Fruit fly (Drosophila melanogaster) whole organism, embryonic: ENCODE data around the gene CG14252.

ENCODE experiments used
- Abd-B ChIP-seq: fragments of 200-800 bp; sonication (Bioruptor generic); optimal IDR thresholded peaks from 2 replicates; lab custom pipeline; 2018; ENCODE audit warnings: missing biosample characterization, mild to moderate bottlenecking, missing genetic modification characterization, moderate library complexity
- Aef1 ChIP-seq: fragments of 200-800 bp; sonication (Bioruptor generic); IDR thresholded peaks from 3 replicates; pipeline ENCODE4 v1.3.6; 2022; ENCODE audit warnings: missing biosample characterization, missing genetic modification characterization
- Atf6 ChIP-seq: fragments of 200-800 bp; sonication (Bioruptor generic); IDR thresholded peaks from 2 replicates; pipeline ENCODE4 v1.3.6; 2022; ENCODE audit warnings: missing biosample characterization, missing genetic modification characterization
- CG12155 ChIP-seq: fragments of 200-800 bp; sonication (Bioruptor generic); optimal IDR thresholded peaks from 3 replicates; lab custom pipeline; 2016; ENCODE audit warnings: missing biosample characterization, missing genetic modification characterization
- CG17328 ChIP-seq: fragments of 200-800 bp; sonication (Bioruptor generic); IDR thresholded peaks from 2 replicates; pipeline ENCODE4 v1.3.6; 2022; ENCODE audit warnings: missing biosample characterization, missing genetic modification characterization
- CG1832 ChIP-seq: fragments of 200-800 bp; sonication (Bioruptor generic); optimal IDR thresholded peaks from 2 replicates; lab custom pipeline; 2017; ENCODE audit warnings: missing biosample characterization, mild to moderate bottlenecking, missing genetic modification characterization, inconsistent platforms
- CG2116 ChIP-seq: fragments of 200-800 bp; sonication (Bioruptor generic); optimal IDR thresholded peaks from 3 replicates; lab custom pipeline; 2018; ENCODE audit warnings: missing biosample characterization, mild to moderate bottlenecking, missing genetic modification characterization
- CG2129 ChIP-seq: fragments of 200-800 bp; sonication (Bioruptor generic); IDR thresholded peaks from 2 replicates; pipeline ENCODE4 v1.3.6; 2022; ENCODE audit warnings: missing biosample characterization, missing genetic modification characterization; ENCODE audit not compliant: partially characterized antibody
- CG2678 ChIP-seq: fragments of 200-800 bp; sonication (Bioruptor generic); optimal IDR thresholded peaks from 3 replicates; lab custom pipeline; 2019; ENCODE audit warnings: missing biosample characterization, mild to moderate bottlenecking, missing genetic modification characterization, moderate library complexity
- CG30020 ChIP-seq: fragments of 200-800 bp; optimal IDR thresholded peaks from 2 replicates; lab custom pipeline; 2019; ENCODE audit warnings: missing biosample characterization, mild to moderate bottlenecking, missing genetic modification characterization, moderate library complexity
- CG33557 ChIP-seq: fragments of 200-800 bp; sonication (Bioruptor generic); optimal IDR thresholded peaks from 2 replicates; lab custom pipeline; 2019; ENCODE audit warnings: missing biosample characterization, mild to moderate bottlenecking, missing genetic modification characterization, moderate library complexity
- CG34376 ChIP-seq: fragments of 200-800 bp; sonication (Bioruptor generic); optimal IDR thresholded peaks from 2 replicates; lab custom pipeline; 2018; ENCODE audit warnings: missing biosample characterization, mild to moderate bottlenecking, missing genetic modification characterization
- CG6254 ChIP-seq: fragments of 200-800 bp; sonication (Bioruptor generic); optimal IDR thresholded peaks from 3 replicates; lab custom pipeline; 2017; ENCODE audit warnings: mild to moderate bottlenecking, missing biosample characterization, missing genetic modification reagents, missing genetic modification characterization
- CG6791 ChIP-seq: fragments of 200-800 bp; sonication (Bioruptor generic); IDR thresholded peaks from 3 replicates; pipeline ENCODE4 v1.3.6; 2022; ENCODE audit warnings: missing biosample characterization, missing genetic modification characterization; ENCODE audit not compliant: partially characterized antibody
- CG8281 ChIP-seq: fragments of 200-800 bp; sonication (Bioruptor generic); optimal IDR thresholded peaks from 2 replicates; lab custom pipeline; 2018; ENCODE audit warnings: missing biosample characterization, mild to moderate bottlenecking, missing genetic modification characterization, moderate library complexity
- CG8290 ChIP-seq, 3 experiments: fragments of 200-800 bp; sonication (Bioruptor generic); optimal IDR thresholded peaks; 2 replicates each; lab custom pipeline; 2016 to 2019; ENCODE audit warnings: missing biosample characterization in 3 of 3, missing genetic modification characterization in 3 of 3, mild to moderate bottlenecking in 2 of 3, moderate library complexity in 1 of 3
- CoRest ChIP-seq: fragments of 200-800 bp; sonication (Bioruptor generic); optimal IDR thresholded peaks from 3 replicates; lab custom pipeline; 2018; ENCODE audit warnings: missing biosample characterization, mild to moderate bottlenecking, missing genetic modification characterization, moderate library complexity
- Doc3 ChIP-seq: fragments of 200-800 bp; sonication (Bioruptor generic); IDR thresholded peaks from 3 replicates; pipeline ENCODE4 v1.3.6; 2022; ENCODE audit warnings: missing biosample characterization, missing genetic modification characterization; ENCODE audit not compliant: partially characterized antibody
- E2f2 ChIP-seq: fragments of 200-800 bp; sonication (Bioruptor generic); IDR thresholded peaks from 2 replicates; pipeline ENCODE4 v1.3.6; 2022; ENCODE audit warnings: missing biosample characterization, missing genetic modification characterization
- ERR ChIP-seq: fragments of 200-800 bp; sonication (Bioruptor generic); optimal IDR thresholded peaks from 2 replicates; lab custom pipeline; 2016; ENCODE audit warnings: missing biosample characterization, missing genetic modification characterization
- Fer1 ChIP-seq: fragments of 200-800 bp; sonication (Bioruptor generic); optimal IDR thresholded peaks from 2 replicates; lab custom pipeline; 2017; ENCODE audit warnings: missing biosample characterization, mild to moderate bottlenecking, missing genetic modification characterization
- HHEX ChIP-seq: fragments of 200-800 bp; sonication (Bioruptor generic); optimal IDR thresholded peaks from 3 replicates; lab custom pipeline; 2017; ENCODE audit warnings: missing biosample characterization, mild to moderate bottlenecking, missing genetic modification characterization, missing genetic modification reagents
- HmgZ ChIP-seq: fragments of 200-800 bp; sonication (Bioruptor generic); optimal IDR thresholded peaks from 2 replicates; lab custom pipeline; 2018; ENCODE audit warnings: missing biosample characterization, mild to moderate bottlenecking, missing genetic modification characterization
- Max ChIP-seq: fragments of 200-800 bp; sonication (Bioruptor generic); optimal IDR thresholded peaks from 2 replicates; lab custom pipeline; 2016; ENCODE audit warnings: missing biosample characterization, mild to moderate bottlenecking, missing genetic modification characterization
- Med ChIP-seq: fragments of 200-800 bp; sonication (Bioruptor generic); peaks from one replicate; lab custom pipeline; 2016; ENCODE audit warnings: missing biosample characterization, missing genetic modification characterization, mild to moderate bottlenecking, inconsistent platforms, moderate library complexity
- amos ChIP-seq: fragments of 200-800 bp; sonication (Bioruptor generic); IDR thresholded peaks from 2 replicates; pipeline ENCODE4 v1.3.6; 2022; ENCODE audit warnings: missing biosample characterization, missing genetic modification characterization; ENCODE audit not compliant: partially characterized antibody
- az2 ChIP-seq: fragments of 200-800 bp; sonication (Bioruptor generic); optimal IDR thresholded peaks from 3 replicates; lab custom pipeline; 2016; ENCODE audit warnings: missing biosample characterization, missing genetic modification characterization
- disco-r ChIP-seq: fragments of 200-800 bp; sonication (Bioruptor generic); optimal IDR thresholded peaks from 2 replicates; lab custom pipeline; 2016; ENCODE audit warnings: missing biosample characterization, missing genetic modification characterization
- fd102C ChIP-seq: fragments of 200-800 bp; sonication (Bioruptor generic); optimal IDR thresholded peaks from 2 replicates; lab custom pipeline; 2018; ENCODE audit warnings: missing biosample characterization, mild to moderate bottlenecking, missing genetic modification characterization, moderate library complexity
- gcm ChIP-seq: fragments of 200-800 bp; sonication (Bioruptor generic); optimal IDR thresholded peaks from 2 replicates; lab custom pipeline; 2019; ENCODE audit warnings: missing biosample characterization, mild to moderate bottlenecking, missing genetic modification characterization, moderate library complexity
- grau ChIP-seq: fragments of 200-800 bp; optimal IDR thresholded peaks from 3 replicates; lab custom pipeline; 2019; ENCODE audit warnings: missing biosample characterization, mild to moderate bottlenecking, missing genetic modification characterization, moderate library complexity
- gsb-n ChIP-seq: fragments of 200-800 bp; sonication (Bioruptor generic); optimal IDR thresholded peaks from 3 replicates; lab custom pipeline; 2018; ENCODE audit warnings: missing biosample characterization, mild to moderate bottlenecking, missing genetic modification characterization
- gt ChIP-seq: fragments of 200-800 bp; sonication (Bioruptor generic); IDR thresholded peaks from 2 replicates; pipeline ENCODE4 v1.3.6; 2022; ENCODE audit warnings: missing biosample characterization, missing genetic modification characterization
- onecut ChIP-seq: fragments of 200-800 bp; sonication (Bioruptor generic); IDR thresholded peaks from 2 replicates; pipeline ENCODE4 v1.3.6; 2022; ENCODE audit warnings: missing biosample characterization, missing genetic modification characterization
- salm ChIP-seq: fragments of 200-800 bp; sonication (Bioruptor generic); optimal IDR thresholded peaks from 2 replicates; lab custom pipeline; 2018; ENCODE audit warnings: missing biosample characterization, mild to moderate bottlenecking, missing genetic modification characterization
- sr ChIP-seq: fragments of 200-800 bp; sonication (Bioruptor generic); IDR thresholded peaks from 3 replicates; pipeline ENCODE4 v1.3.6; 2022; ENCODE audit warnings: missing biosample characterization, missing genetic modification characterization
- stwl ChIP-seq: fragments of 200-800 bp; sonication (Bioruptor generic); optimal IDR thresholded peaks from 3 replicates; lab custom pipeline; 2018; ENCODE audit warnings: missing biosample characterization, mild to moderate bottlenecking, missing genetic modification characterization, moderate library complexity
- tna ChIP-seq: fragments of 200-800 bp; sonication (Bioruptor generic); IDR thresholded peaks from 2 replicates; pipeline ENCODE4 v1.3.6; 2022; ENCODE audit warnings: missing biosample characterization, missing genetic modification characterization; ENCODE audit not compliant: partially characterized antibody
- trem ChIP-seq: fragments of 200-800 bp; optimal IDR thresholded peaks from 3 replicates; lab custom pipeline; 2019; ENCODE audit warnings: missing biosample characterization, mild to moderate bottlenecking, missing genetic modification characterization, moderate library complexity
- unc-4 ChIP-seq: fragments of 200-800 bp; sonication (Bioruptor generic); IDR thresholded peaks from 2 replicates; pipeline ENCODE4 v1.3.6; 2022; ENCODE audit warnings: missing biosample characterization, missing genetic modification characterization; ENCODE audit not compliant: partially characterized antibody

Gene CG14252

dm6 chr3R:26964452-26965133 is 19.3 kb downstream of the CG14252 start, which contains the start of gene Tsp97E (continued):
- TF ChIP-seq ERR (GFP tag; lab: Kevin White, UChicago) (no peak), grau (tag; lab: Kevin White, UChicago) (peak; percentile 16), E2f2 (GFP tag; lab: Robert Waterston, UW) (peak; percentile 96), trem (peak; percentile 64), Aef1 (GFP tag; lab: Robert Waterston, UW) (peak; percentile 48; the same call in 2 of the 3 replicates), CoRest (tag; lab: Kevin White, UChicago) (peak; percentile 46), unc-4 (GFP tag; lab: Robert Waterston, UW) (peak; percentile 75), CG2129 (GFP tag; lab: Robert Waterston, UW) (peak; percentile 48), CG1832 (GFP tag; lab: Kevin White, UChicago) (no peak), HmgZ (tag; lab: Kevin White, UChicago) (peak; percentile 38), gcm (no peak), sr (GFP tag; lab: Robert Waterston, UW) (no peak), CG30020 (peak; percentile 22), az2 (GFP tag; lab: Kevin White, UChicago) (no peak), CG2678 (tag; lab: Kevin White, UChicago) (peak; percentile 19), HHEX (GFP tag; lab: Kevin White, UChicago) (no peak), CG34376 (peak; percentile 28), Abd-B (GFP tag; lab: Kevin White, UChicago) (no peak), salm (tag; lab: Kevin White, UChicago) (no peak), Max (GFP tag; lab: Kevin White, UChicago) (peak; percentile 12), onecut (peak; percentile 54), Med (GFP tag; lab: Kevin White, UChicago) (peak; percentile 22), CG6254 (GFP tag; lab: Kevin White, UChicago) (no peak), CG8290 (GFP tag; optimal IDR thresholded peaks at IDR 0.05; lab: Kevin White, UChicago) (no peak), CG8290 (tag; optimal IDR thresholded peaks at IDR 0.05; lab: Kevin White, UChicago) (peak in 1 of 2 experiments; percentile 5), Doc3 (peak; percentile 78), Atf6 (peak; percentile 20; the same call in 1 of the 2 replicates), gt (GFP tag; lab: Robert Waterston, UW) (no peak), disco-r (no peak), amos (GFP tag; lab: Robert Waterston, UW) (peak; percentile 30; the same call in 1 of the 2 replicates), gsb-n (tag; lab: Kevin White, UChicago) (peak; percentile 15), fd102C (GFP tag; lab: Kevin White, UChicago) (no peak), Fer1 (GFP tag; lab: Kevin White, UChicago) (peak; percentile 2), CG33557 (GFP tag; lab: Kevin White, UChicago) (peak; percentile 68), CG2116 (GFP tag; lab: Kevin White, UChicago) (peak; percentile 99), CG8281 (peak; percentile 6), CG17328 (GFP tag; lab: Robert Waterston, UW) (no peak), tna (GFP tag; lab: Robert Waterston, UW) (peak; percentile 75), CG12155 (GFP tag; lab: Kevin White, UChicago) (no peak), stwl (peak; percentile 70), CG6791 (peak; percentile 77)
- TF ChIP-seq, all 482 proteins: peak for 95
